Fruit fly (Drosophila melanogaster) whole organism, embryonic: Measurements from ENCODE around the gene Lcp65Ag2.

Source experiments
- Antp ChIP-seq: fragments of 200-800 bp; sonication (Bioruptor generic); optimal IDR thresholded peaks from 3 replicates; lab custom pipeline; 2016; ENCODE audit warnings: missing biosample characterization, missing genetic modification characterization
- CG10209 ChIP-seq: fragments of 200-800 bp; sonication (Bioruptor generic); optimal IDR thresholded peaks from 3 replicates; lab custom pipeline; 2017; ENCODE audit warnings: missing biosample characterization, mild to moderate bottlenecking, missing genetic modification characterization, missing genetic modification reagents
- CG13424 ChIP-seq: fragments of 200-800 bp; sonication (Bioruptor generic); optimal IDR thresholded peaks from 2 replicates; lab custom pipeline; 2019; ENCODE audit warnings: missing biosample characterization, mild to moderate bottlenecking, missing genetic modification characterization, moderate library complexity
- CG15269 ChIP-seq: fragments of 200-800 bp; sonication (Bioruptor generic); optimal IDR thresholded peaks from 2 replicates; lab custom pipeline; 2018; ENCODE audit warnings: missing biosample characterization, mild to moderate bottlenecking, missing genetic modification characterization, moderate library complexity
- CG15696 ChIP-seq: fragments of 200-800 bp; sonication (Bioruptor generic); optimal IDR thresholded peaks from 2 replicates; lab custom pipeline; 2019; ENCODE audit warnings: missing biosample characterization, mild to moderate bottlenecking, missing genetic modification characterization, moderate library complexity
- CG1603 ChIP-seq: fragments of 200-800 bp; sonication (Bioruptor generic); optimal IDR thresholded peaks from 2 replicates; lab custom pipeline; 2019; ENCODE audit warnings: missing biosample characterization, mild to moderate bottlenecking, missing genetic modification characterization, moderate library complexity
- CG17359 ChIP-seq: fragments of 200-800 bp; sonication (Bioruptor generic); optimal IDR thresholded peaks from 3 replicates; lab custom pipeline; 2018; ENCODE audit warnings: missing biosample characterization, mild to moderate bottlenecking, missing genetic modification characterization, moderate library complexity
- CG17385 ChIP-seq: fragments of 200-800 bp; sonication (Bioruptor generic); optimal IDR thresholded peaks from 3 replicates; lab custom pipeline; 2018; ENCODE audit warnings: missing biosample characterization, mild to moderate bottlenecking, missing genetic modification characterization
- CG18262 ChIP-seq: fragments of 200-800 bp; optimal IDR thresholded peaks from 3 replicates; lab custom pipeline; 2019; ENCODE audit warnings: missing biosample characterization, mild to moderate bottlenecking, missing genetic modification characterization, moderate library complexity
- CG18476 ChIP-seq: fragments of 200-800 bp; sonication (Bioruptor generic); optimal IDR thresholded peaks from 2 replicates; lab custom pipeline; 2016; ENCODE audit warnings: missing biosample characterization, mild to moderate bottlenecking, missing genetic modification characterization
- CG2875 ChIP-seq: fragments of 200-800 bp; sonication (Bioruptor generic); optimal IDR thresholded peaks from 2 replicates; lab custom pipeline; 2017; ENCODE audit warnings: missing biosample characterization, mild to moderate bottlenecking, missing genetic modification characterization, missing genetic modification reagents
- CG3726 ChIP-seq: fragments of 200-800 bp; sonication (Bioruptor generic); IDR thresholded peaks from 3 replicates; pipeline ENCODE4, ENCODE4 v1.3.6; 2022; ENCODE audit warnings: missing biosample characterization, missing genetic modification characterization
- CG7556 ChIP-seq: fragments of 200-800 bp; sonication (Bioruptor generic); optimal IDR thresholded peaks from 2 replicates; lab custom pipeline; 2017; ENCODE audit warnings: missing biosample characterization, mild to moderate bottlenecking, missing genetic modification characterization
- CG7963 ChIP-seq: fragments of 200-800 bp; sonication (Bioruptor generic); IDR thresholded peaks from 3 replicates; pipeline ENCODE4 v1.3.6; 2022; ENCODE audit warnings: missing biosample characterization, missing genetic modification characterization; ENCODE audit not compliant: partially characterized antibody
- CG9817 ChIP-seq: fragments of 200-800 bp; sonication (Bioruptor generic); optimal IDR thresholded peaks from 2 replicates; lab custom pipeline; 2018; ENCODE audit warnings: missing biosample characterization, mild to moderate bottlenecking, missing genetic modification characterization, moderate library complexity
- CHES-1-like ChIP-seq: fragments of 200-800 bp; sonication (Bioruptor generic); optimal IDR thresholded peaks from 2 replicates; lab custom pipeline; 2016; ENCODE audit warnings: missing biosample characterization, missing genetic modification characterization
- CoRest ChIP-seq: fragments of 200-800 bp; sonication (Bioruptor generic); optimal IDR thresholded peaks from 3 replicates; lab custom pipeline; 2018; ENCODE audit warnings: missing biosample characterization, mild to moderate bottlenecking, missing genetic modification characterization, moderate library complexity
- Ets65A ChIP-seq: fragments of 200-800 bp; sonication (Bioruptor generic); peaks from one replicate; lab custom pipeline; 2016; ENCODE audit warnings: missing biosample characterization, missing genetic modification characterization
- Fer1 ChIP-seq: fragments of 200-800 bp; sonication (Bioruptor generic); optimal IDR thresholded peaks from 2 replicates; lab custom pipeline; 2017; ENCODE audit warnings: missing biosample characterization, mild to moderate bottlenecking, missing genetic modification characterization
- Hr3 ChIP-seq: fragments of 200-800 bp; sonication (Bioruptor generic); optimal IDR thresholded peaks from 3 replicates; lab custom pipeline; 2016; ENCODE audit warnings: missing biosample characterization, missing genetic modification characterization
- Hr51 ChIP-seq, 2 experiments: fragments of 200-800 bp; sonication (Bioruptor generic); optimal IDR thresholded peaks; 2 replicates in 1 of 2; 3 replicates in 1 of 2; lab custom pipeline; 2016 to 2018; ENCODE audit warnings: missing biosample characterization in 2 of 2, missing genetic modification characterization in 2 of 2, mild to moderate bottlenecking in 1 of 2, moderate library complexity in 1 of 2
- NK7.1 ChIP-seq: fragments of 200-800 bp; sonication (Bioruptor generic); optimal IDR thresholded peaks from 3 replicates; lab custom pipeline; 2016; ENCODE audit warnings: missing biosample characterization, missing genetic modification characterization
- Nf-YB ChIP-seq: fragments of 200-800 bp; sonication (Bioruptor generic); optimal IDR thresholded peaks from 3 replicates; lab custom pipeline; 2019; ENCODE audit warnings: missing biosample characterization, mild to moderate bottlenecking, missing genetic modification characterization, moderate library complexity
- Oli ChIP-seq: fragments of 200-800 bp; sonication (Bioruptor generic); optimal IDR thresholded peaks from 2 replicates; lab custom pipeline; 2018; ENCODE audit warnings: missing biosample characterization, mild to moderate bottlenecking, missing genetic modification characterization, moderate library complexity
- Pdp1 ChIP-seq, 2 experiments: fragments of 200-800 bp; sonication (Bioruptor generic); optimal IDR thresholded peaks; 3 replicates each; lab custom pipeline; 2016; ENCODE audit warnings: missing biosample characterization in 2 of 2, missing genetic modification characterization in 2 of 2, mild to moderate bottlenecking in 1 of 2, moderate library complexity in 1 of 2
- Ssrp ChIP-seq: fragments of 200-800 bp; sonication (Bioruptor generic); optimal IDR thresholded peaks from 2 replicates; lab custom pipeline; 2018; ENCODE audit warnings: missing biosample characterization, mild to moderate bottlenecking, missing genetic modification characterization, moderate library complexity
- cwo ChIP-seq: fragments of 200-800 bp; sonication (Bioruptor generic); optimal IDR thresholded peaks from 3 replicates; lab custom pipeline; 2017; ENCODE audit warnings: missing biosample characterization, missing genetic modification characterization, mild to moderate bottlenecking, moderate library complexity, missing genetic modification reagents
- dpn ChIP-seq, 2 experiments: fragments of 200-800 bp; sonication (Bioruptor generic); optimal IDR thresholded peaks; 3 replicates each; lab custom pipeline; 2016; ENCODE audit warnings: missing biosample characterization in 2 of 2, missing genetic modification characterization in 2 of 2
- esg ChIP-seq: fragments of 200-800 bp; sonication (Bioruptor generic); conservative IDR thresholded peaks from 2 replicates; pipeline ENCODE4 v1.3.6; 2022; ENCODE audit warnings: missing biosample characterization, missing genetic modification characterization
- gcm ChIP-seq: fragments of 200-800 bp; sonication (Bioruptor generic); optimal IDR thresholded peaks from 2 replicates; lab custom pipeline; 2019; ENCODE audit warnings: missing biosample characterization, mild to moderate bottlenecking, missing genetic modification characterization, moderate library complexity
- h ChIP-seq: fragments of >200 bp; optimal IDR thresholded peaks from 2 replicates; lab custom pipeline; 2017
- hkb ChIP-seq, 2 experiments: fragments of 200-800 bp in 1 of 2; fragments of >200 bp in 1 of 2; sonication (Bioruptor generic) in 1 of 2; IDR thresholded peaks in 1 of 2; optimal IDR thresholded peaks in 1 of 2; 2 replicates each; pipeline versions ENCODE4 v1.3.6 to Lab custom; 2017 to 2022; ENCODE audit warnings: missing biosample characterization in 1 of 2, missing genetic modification characterization in 1 of 2
- ind ChIP-seq: fragments of 200-800 bp; sonication (Bioruptor generic); optimal IDR thresholded peaks from 3 replicates; lab custom pipeline; 2016; ENCODE audit warnings: missing biosample characterization, missing genetic modification characterization
- knrl ChIP-seq: fragments of 200-800 bp; sonication (Bioruptor generic); IDR thresholded peaks from 3 replicates; pipeline ENCODE4 v1.3.6; 2022; ENCODE audit warnings: missing biosample characterization, missing genetic modification characterization; ENCODE audit not compliant: partially characterized antibody
- maf-S ChIP-seq: fragments of 200-800 bp; sonication (Bioruptor generic); optimal IDR thresholded peaks from 2 replicates; lab custom pipeline; 2016; ENCODE audit warnings: missing biosample characterization, missing genetic modification characterization
- mld ChIP-seq: fragments of 200-800 bp; sonication (Bioruptor generic); IDR thresholded peaks from 3 replicates; pipeline ENCODE4 v1.3.6; 2022; ENCODE audit warnings: missing biosample characterization, missing genetic modification characterization; ENCODE audit not compliant: partially characterized antibody
- pho ChIP-seq: fragments of 200-800 bp; sonication (Bioruptor generic); optimal IDR thresholded peaks from 2 replicates; lab custom pipeline; 2016; ENCODE audit warnings: missing biosample characterization, missing genetic modification characterization
- phol ChIP-seq: fragments of 200-800 bp; sonication (Bioruptor generic); optimal IDR thresholded peaks from 3 replicates; lab custom pipeline; 2018; ENCODE audit warnings: missing biosample characterization, mild to moderate bottlenecking, missing genetic modification characterization, moderate library complexity
- pnt ChIP-seq: fragments of 200-800 bp; sonication (Bioruptor generic); optimal IDR thresholded peaks from 3 replicates; lab custom pipeline; 2016; ENCODE audit warnings: missing biosample characterization, missing genetic modification characterization
- row ChIP-seq: fragments of 200-800 bp; sonication (Bioruptor generic); IDR thresholded peaks from 3 replicates; pipeline ENCODE4 v1.3.6; 2022; ENCODE audit warnings: missing biosample characterization, missing genetic modification characterization
- sens ChIP-seq: fragments of 200-800 bp; sonication (Bioruptor generic); peaks from one replicate; lab custom pipeline; 2016; ENCODE audit warnings: missing biosample characterization, missing genetic modification characterization
- slou ChIP-seq: fragments of 200-800 bp; sonication (Bioruptor generic); optimal IDR thresholded peaks from 3 replicates; lab custom pipeline; 2016; ENCODE audit warnings: missing biosample characterization, missing genetic modification characterization
- sob ChIP-seq: fragments of 200-800 bp; sonication (Bioruptor generic); IDR thresholded peaks from 2 replicates; pipeline ENCODE4 v1.3.6; 2022; ENCODE audit warnings: missing biosample characterization, missing genetic modification characterization
- sqz ChIP-seq: fragments of 200-800 bp; sonication (Bioruptor generic); optimal IDR thresholded peaks from 3 replicates; lab custom pipeline; 2018; ENCODE audit warnings: missing biosample characterization, mild to moderate bottlenecking, missing genetic modification characterization
- sr ChIP-seq: fragments of 200-800 bp; sonication (Bioruptor generic); IDR thresholded peaks from 3 replicates; pipeline ENCODE4 v1.3.6; 2022; ENCODE audit warnings: missing biosample characterization, missing genetic modification characterization
- trem ChIP-seq: fragments of 200-800 bp; optimal IDR thresholded peaks from 3 replicates; lab custom pipeline; 2019; ENCODE audit warnings: missing biosample characterization, mild to moderate bottlenecking, missing genetic modification characterization, moderate library complexity
- ttk ChIP-seq: fragments of 200-800 bp; sonication (Bioruptor generic); IDR thresholded peaks from 2 replicates; pipeline ENCODE4 v2.1.2; 2022; ENCODE audit warnings: missing biosample characterization, missing genetic modification characterization
- z ChIP-seq: fragments of 200-800 bp; sonication (Bioruptor generic); IDR thresholded peaks from 3 replicates; pipeline ENCODE4 v1.3.6; 2022; ENCODE audit warnings: missing biosample characterization, missing genetic modification characterization
- zfh2 ChIP-seq: fragments of 200-800 bp; sonication (Bioruptor generic); optimal IDR thresholded peaks from 2 replicates; lab custom pipeline; 2016; ENCODE audit warnings: missing biosample characterization, missing genetic modification characterization

The Lcp65Ag2 gene

dm6 chr3L:6085988-6086387 lies 47.4 kb downstream of the Lcp65Ag2 start (continued):
- TF ChIP-seq Pdp1 (GFP tag; optimal IDR thresholded peaks at IDR 0.05; lab: Kevin White, UChicago) (peak; percentile 31 to 39), CG7963 (no peak), esg (GFP tag; lab: Robert Waterston, UW) (0 out of 2 replicates have a peak, but pooled peaks have one; percentile 15), Ssrp (peak; percentile 14), dpn (GFP tag; optimal IDR thresholded peaks at IDR 0.05; lab: Kevin White, UChicago) (peak; percentile 27 to 48), zfh2 (GFP tag; lab: Kevin White, UChicago) (peak; percentile 13), pho (GFP tag; lab: Kevin White, UChicago) (peak; percentile 38), Antp (GFP tag; lab: Kevin White, UChicago) (peak; percentile 7), CG3726 (GFP tag; lab: Robert Waterston, UW) (no peak), Hr3 (peak; percentile 14), CG9817 (tag; lab: Kevin White, UChicago) (peak; percentile 45), knrl (GFP tag; lab: Robert Waterston, UW) (no peak), CG1603 (peak; percentile 46), Ets65A (GFP tag; lab: Kevin White, UChicago) (peak; percentile 70), CG15269 (tag; lab: Kevin White, UChicago) (peak; percentile 41)
- TF ChIP-seq, all 482 proteins: peak for 83

dm6 chr3L:6085157-6085556 lies 48.2 kb downstream of the Lcp65Ag2 start:
- TF ChIP-seq maf-S (GFP tag; lab: Kevin White, UChicago): no peak
- no peak for TF ChIP-seq CG18476
- peak; percentile 6 for TF ChIP-seq CG17359
- TF ChIP-seq CG7556: peak; percentile 67
- no peak for TF ChIP-seq NK7.1
- TF ChIP-seq slou: no peak
- peak; percentile 15 for TF ChIP-seq CoRest (tag; lab: Kevin White, UChicago)
- no peak for TF ChIP-seq CG2875
- TF ChIP-seq CG15696 (tag; lab: Kevin White, UChicago): no peak
- peak; percentile 12 for TF ChIP-seq Oli (tag; lab: Kevin White, UChicago)
- TF ChIP-seq z (GFP tag; lab: Robert Waterston, UW): no peak
- TF ChIP-seq mld (GFP tag; lab: Robert Waterston, UW): no peak
- TF ChIP-seq row (GFP tag; lab: Robert Waterston, UW): peak; percentile 25; the same call in 1 of the 3 replicates
- TF ChIP-seq hkb (optimal IDR thresholded peaks at IDR 0.05; lab: Kevin White, UChicago): no peak
- no peak for TF ChIP-seq hkb (GFP tag; IDR thresholded peaks at IDR 0.05; lab: Robert Waterston, UW)
- TF ChIP-seq phol: peak; percentile 17
- peak in 1 of 2 experiments; percentile 42 for TF ChIP-seq Hr51 (GFP tag; optimal IDR thresholded peaks at IDR 0.05; lab: Kevin White, UChicago)
- no peak for TF ChIP-seq h (lab: Kevin White, UChicago)
- TF ChIP-seq Ssrp: peak; percentile 5
- TF ChIP-seq sob (GFP tag; lab: Robert Waterston, UW): 0 out of 2 replicates have a peak, but pooled peaks have one; percentile 5
- peak; percentile 50 for TF ChIP-seq CG18262 (tag; lab: Kevin White, UChicago)
- TF ChIP-seq sr (GFP tag; lab: Robert Waterston, UW): no peak
- no peak for TF ChIP-seq ttk (GFP tag; lab: Robert Waterston, UW)
- peak; percentile 52 for TF ChIP-seq Fer1 (GFP tag; lab: Kevin White, UChicago)
- TF ChIP-seq gcm (GFP tag; lab: Kevin White, UChicago): peak; percentile 22
- peak; percentile 9 for TF ChIP-seq CG17385 (GFP tag; lab: Kevin White, UChicago)
- TF ChIP-seq cwo (GFP tag; lab: Kevin White, UChicago): peak; percentile 12
- TF ChIP-seq CG13424 (tag; lab: Kevin White, UChicago): peak; percentile 51
- no peak for TF ChIP-seq Nf-YB (GFP tag; lab: Kevin White, UChicago)
- TF ChIP-seq ind (GFP tag; lab: Kevin White, UChicago): no peak
- peak; percentile 3 for TF ChIP-seq CG10209
- TF ChIP-seq CHES-1-like: no peak
- peak; percentile 23 for TF ChIP-seq sqz (GFP tag; lab: Kevin White, UChicago)
- peak; percentile 5 for TF ChIP-seq sens
- no peak for TF ChIP-seq pnt
- TF ChIP-seq trem (tag; lab: Kevin White, UChicago): peak; percentile 29
- TF ChIP-seq esg (GFP tag; lab: Robert Waterston, UW): no peak
